Worm (Caenorhabditis elegans): ENCODE measurements around the gene chil-13.
"Not testable (repeated sequence)": the region's sequence is repeated elsewhere in the genome, so short reads cannot be mapped to it uniquely, and the experiment has no call there.

Gene chil-13

ce11 chrII:9452172-9452571 lies 14.0 kb upstream of the chil-13 start, which contains the start of gene R09D1.12:
TSS of gene R09D1.12 (minus strand) at chrII:9452272.
- not testable (repeated sequence) for TF ChIP-seq nhr-84 (tag; optimal IDR thresholded peaks at IDR 0.05); zip-4 (GFP tag; optimal IDR thresholded peaks at IDR 0.05); mab-9 (GFP tag; IDR thresholded peaks at IDR 0.05)

- TF ChIP-seq nhr-20 (tag; optimal IDR thresholded peaks at IDR 0.05) (peak; percentile 12), dsc-1 (tag; optimal IDR thresholded peaks at IDR 0.05) (no peak)
These were observed 9.8 kb upstream of the chil-13 start, which contains the start of gene chil-18 for ce11 chrII:9447965-9448364. TSS of gene chil-18 (plus strand) at chrII:9448265.

- TF ChIP-seq fkh-4 (tag; optimal IDR thresholded peaks at IDR 0.05; ENCODE audit: borderline replicate concordance) (no peak), dpl-1 (GFP tag; optimal IDR thresholded peaks at IDR 0.05) (no peak), mab-9 (GFP tag; IDR thresholded peaks at IDR 0.05) (no peak), efl-1 (optimal IDR thresholded peaks at IDR 0.05) (no peak), efl-1 (GFP tag; optimal IDR thresholded peaks at IDR 0.05 in 1 of 2) (no peak), vab-15 (tag; optimal IDR thresholded peaks at IDR 0.05) (no peak), C04F5.9 (tag; optimal IDR thresholded peaks at IDR 0.05) (no peak), unc-130 (tag; optimal IDR thresholded peaks at IDR 0.05) (no peak)
These were observed 7.2 kb upstream of the chil-13 start, which contains the start of gene R09D1.13 for ce11 chrII:9445368-9445767. TSS of gene R09D1.13 (minus strand) at chrII:9445468.

- no peak for TF ChIP-seq pax-3 (tag; optimal IDR thresholded peaks at IDR 0.05)
- no peak for TF ChIP-seq nhr-84 (tag; optimal IDR thresholded peaks at IDR 0.05)
- TF ChIP-seq blmp-1 (tag; optimal IDR thresholded peaks at IDR 0.05), result no peak
- TF ChIP-seq pqm-1 (tag; optimal IDR thresholded peaks at IDR 0.05), result no peak
- no peak for TF ChIP-seq dpl-1 (GFP tag; optimal IDR thresholded peaks at IDR 0.05)
- no peak for TF ChIP-seq Y116A8C.19 (tag; optimal IDR thresholded peaks at IDR 0.05; ENCODE audit: borderline replicate concordance)
- no peak for TF ChIP-seq aly-2 (tag; optimal IDR thresholded peaks at IDR 0.05)
These were observed 5.4 kb upstream of the chil-13 start, which contains the start of gene chil-15 for ce11 chrII:9443522-9443921. TSS of gene chil-15 (minus strand) at chrII:9443622.

ce11 chrII:9441838-9442237 lies 3.7 kb upstream of the chil-13 start, which contains the start of gene chil-16:
TSS of gene chil-16 (minus strand) at chrII:9441938.
- TF ChIP-seq nhr-11 (tag; optimal IDR thresholded peaks at IDR 0.05), result no peak
- TF ChIP-seq mdl-1 (tag; optimal IDR thresholded peaks at IDR 0.05), result no peak
- TF ChIP-seq mab-9 (GFP tag; IDR thresholded peaks at IDR 0.05), result no peak
- no peak for TF ChIP-seq Y116A8C.19 (tag; optimal IDR thresholded peaks at IDR 0.05; ENCODE audit: borderline replicate concordance)
- TF ChIP-seq aly-2 (tag; optimal IDR thresholded peaks at IDR 0.05), result no peak
- TF ChIP-seq nhr-237 (tag; optimal IDR thresholded peaks at IDR 0.05), result no peak
- no peak for TF ChIP-seq grh-1 (GFP tag; IDR thresholded peaks at IDR 0.05)
- TF ChIP-seq nhr-28 (tag; optimal IDR thresholded peaks at IDR 0.05), result no peak
- TF ChIP-seq nhr-77 (tag; optimal IDR thresholded peaks at IDR 0.05), result no peak
- TF ChIP-seq tbx-2 (tag; optimal IDR thresholded peaks at IDR 0.05), result no peak
- TF ChIP-seq blmp-1 (tag; optimal IDR thresholded peaks at IDR 0.05), result no peak
- no peak for TF ChIP-seq nhr-20 (tag; optimal IDR thresholded peaks at IDR 0.05)
- no peak for TF ChIP-seq sptf-1 (tag; optimal IDR thresholded peaks at IDR 0.05)
- no peak for TF ChIP-seq unc-98 (GFP tag; IDR thresholded peaks at IDR 0.05)
- no peak for TF ChIP-seq ceh-82 (tag; optimal IDR thresholded peaks at IDR 0.05)
- TF ChIP-seq unc-86 (tag; optimal IDR thresholded peaks at IDR 0.05), result no peak
- no peak for TF ChIP-seq ets-5 (GFP tag; IDR thresholded peaks at IDR 0.05)
- no peak for TF ChIP-seq hpl-2 (GFP tag; optimal IDR thresholded peaks at IDR 0.05)

ce11 chrII:9440060-9440459 lies 1.9 kb upstream of the chil-13 start, which contains the start of gene chil-17:
TSS of gene chil-17 (minus strand) at chrII:9440160.
- no peak for TF ChIP-seq elt-2 (tag; optimal IDR thresholded peaks at IDR 0.05)
- TF ChIP-seq xbp-1 (tag; optimal IDR thresholded peaks at IDR 0.05), result no peak
- no peak for TF ChIP-seq unc-98 (GFP tag; IDR thresholded peaks at IDR 0.05)
- no peak for TF ChIP-seq mab-9 (GFP tag; IDR thresholded peaks at IDR 0.05)
- no peak for TF ChIP-seq lin-13 (GFP tag; optimal IDR thresholded peaks at IDR 0.05)
- TF ChIP-seq nhr-76 (tag; optimal IDR thresholded peaks at IDR 0.05), result no peak
- no peak for TF ChIP-seq blmp-1 (tag; optimal IDR thresholded peaks at IDR 0.05)
- TF ChIP-seq lsy-2 (tag; optimal IDR thresholded peaks at IDR 0.05), result no peak
- TF ChIP-seq ces-1 (GFP tag; optimal IDR thresholded peaks at IDR 0.05), result no peak
- TF ChIP-seq nhr-11 (tag; optimal IDR thresholded peaks at IDR 0.05), result no peak

Measured in whole organism, L1 larva.